Fruit fly (Drosophila melanogaster) Kc167 (cell line): ENCODE measurements around the gene ATPsynepsilonL.

ENCODE experiments used
- Sin3A ChIP-seq: fragments of >200 bp; optimal IDR thresholded peaks from 2 replicates; lab custom pipeline; 2018; ENCODE audit warnings: missing external identifiers
- h ChIP-seq: fragments of >200 bp; optimal IDR thresholded peaks from 3 replicates; lab custom pipeline; 2018; ENCODE audit warnings: missing external identifiers
- insv ChIP-seq: fragments of >200 bp; optimal IDR thresholded peaks from 3 replicates; lab custom pipeline; 2018; ENCODE audit warnings: missing external identifiers
- psq ChIP-seq: fragments of >200 bp; optimal IDR thresholded peaks from 2 replicates; lab custom pipeline; 2017; ENCODE audit warnings: missing external identifiers
- ttk ChIP-seq: sonication (Bioruptor generic); optimal IDR thresholded peaks from 2 replicates; lab custom pipeline; 2017; ENCODE audit warnings: missing external identifiers

dm6 chr3R:10091513-10091912 is 30.1 kb upstream of the ATPsynepsilonL start:
- no peak for TF ChIP-seq insv (lab: Kevin White, UChicago)
- no peak for TF ChIP-seq ttk (lab: Kevin White, UChicago)
- no peak for TF ChIP-seq psq (lab: Kevin White, UChicago)
- TF ChIP-seq h: no peak
- no peak for TF ChIP-seq Sin3A (lab: Kevin White, UChicago)
